Worm (Caenorhabditis elegans) whole organism, L4/young adult: ENCODE results near the gene Y13C8A.1.

Source experiments
- W03F9.2 ChIP-seq: fragments of 150-350 bp; optimal IDR thresholded peaks from 2 replicates; lab custom pipeline; 2014; ENCODE audit warnings: missing biosample characterization, missing genetic modification characterization
- dao-5 ChIP-seq: sonication (generic microtip); optimal IDR thresholded peaks from 2 replicates; lab custom pipeline; 2016; ENCODE audit warnings: missing genotype, missing genetic modification characterization, moderate library complexity, missing compliant biosample characterization
- him-1 ChIP-seq: sonication (generic microtip); optimal IDR thresholded peaks from 2 replicates; lab custom pipeline; 2016; ENCODE audit warnings: missing genotype, missing genetic modification reagents, missing genetic modification characterization, missing compliant biosample characterization

ce11 chrX:16865675-16866074, 17.9 kb upstream of the Y13C8A.1 start:
- TF ChIP-seq him-1 (tag; lab: Kevin White, UChicago): no peak
- no peak for TF ChIP-seq W03F9.2 (tag; lab: Kevin White, UChicago)
- TF ChIP-seq dao-5: no peak
